Worm (Caenorhabditis elegans): ENCODE data around the gene ZK380.6.

DNA sequence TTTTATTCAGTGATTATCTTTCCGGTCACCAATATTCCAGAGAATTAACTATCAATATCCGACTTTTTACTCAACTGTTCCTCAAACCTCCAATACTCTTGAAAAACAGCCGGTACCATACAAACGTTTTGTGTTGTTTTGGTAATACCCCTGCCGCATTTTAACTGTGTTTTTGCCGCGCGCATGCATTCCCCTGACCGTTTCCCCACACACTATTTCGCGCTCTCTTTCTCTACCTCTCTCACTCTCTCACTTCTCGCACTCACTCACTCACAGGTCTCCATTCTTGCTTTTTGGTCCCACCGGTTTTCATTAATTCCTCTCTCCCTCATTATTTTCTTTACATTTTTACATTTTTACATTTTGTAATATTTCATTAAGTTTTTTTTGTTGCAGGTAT, 28.3 kb downstream of the ZK380.6 start, which contains the start of gene meg-4:
- TF ChIP-seq lin-15B (tag; optimal IDR thresholded peaks at IDR 0.05) (no peak), ztf-11 (tag; optimal IDR thresholded peaks at IDR 0.05) (no peak), unc-39 (tag; optimal IDR thresholded peaks at IDR 0.05) (no peak), nhr-12 (tag; optimal IDR thresholded peaks at IDR 0.05) (no peak)
